Worm (Caenorhabditis elegans) whole organism, L2 larva: ENCODE results near the gene C46C2.7.

Experiments used
- ZK546.5 ChIP-seq: sonication (generic microtip); optimal IDR thresholded peaks from 2 replicates; lab custom pipeline; 2017; ENCODE audit warnings: missing biosample characterization, missing genetic modification characterization
- ama-1 ChIP-seq: fragments of 150-350 bp; optimal IDR thresholded peaks from 2 replicates; lab custom pipeline; 2018; ENCODE audit warnings: inconsistent platforms
- egl-27 ChIP-seq: sonication (generic microtip); optimal IDR thresholded peaks from 3 replicates; lab custom pipeline; 2017; ENCODE audit warnings: missing biosample characterization, missing genetic modification reagents, missing genetic modification characterization
- elt-3 ChIP-seq: sonication (generic microtip); optimal IDR thresholded peaks from 2 replicates; lab custom pipeline; 2017; ENCODE audit warnings: missing biosample characterization, missing genetic modification characterization
- lsy-2 ChIP-seq, 2 experiments: fragments of 150-350 bp in 1 of 2; sonication (generic microtip) in 1 of 2; optimal IDR thresholded peaks; 2 replicates each; lab custom pipeline; 2014 to 2017; ENCODE audit warnings: missing biosample characterization in 2 of 2, missing genetic modification characterization in 2 of 2
- nhr-237 ChIP-seq: fragments of 150-350 bp; optimal IDR thresholded peaks from 2 replicates; lab custom pipeline; 2014; ENCODE audit warnings: missing biosample characterization, missing genetic modification characterization
- snpc-4 ChIP-seq: fragments of 150-350 bp; optimal IDR thresholded peaks from 2 replicates; lab custom pipeline; 2014; ENCODE audit warnings: missing biosample characterization, missing genetic modification characterization
- unc-39 ChIP-seq: fragments of 150-350 bp; optimal IDR thresholded peaks from 2 replicates; lab custom pipeline; 2014; ENCODE audit warnings: missing biosample characterization, missing genetic modification characterization
- unc-62 ChIP-seq: fragments of 150-350 bp; optimal IDR thresholded peaks from 2 replicates; lab custom pipeline; 2014; ENCODE audit warnings: missing biosample characterization, missing genetic modification reagents, missing genetic modification characterization

- TF ChIP-seq lsy-2 (tag; optimal IDR thresholded peaks at IDR 0.05; lab: Kevin White, UChicago) (no peak), unc-62 (no peak), unc-39 (tag; lab: Kevin White, UChicago) (no peak), ama-1 (lab: Kevin White, UChicago) (no peak), elt-3 (no peak), snpc-4 (tag; lab: Kevin White, UChicago) (no peak), egl-27 (no peak), ZK546.5 (tag; lab: Kevin White, UChicago) (no peak), nhr-237 (tag; lab: Kevin White, UChicago) (no peak)
These were observed 24.9 kb upstream of the C46C2.7 start for ce11 chrIV:9169764-9170163.
